Worm (Caenorhabditis elegans) whole organism, L1 larva: ENCODE measurements around the gene B0303.16.

Experiments
- C04F5.9 ChIP-seq: sonication (generic microtip); optimal IDR thresholded peaks from 2 replicates; lab custom pipeline; 2016; ENCODE audit warnings: missing genetic modification characterization, missing compliant biosample characterization
- C16A3.4 ChIP-seq: fragments of 150-350 bp; optimal IDR thresholded peaks from 2 replicates; lab custom pipeline; 2014; ENCODE audit warnings: missing biosample characterization, missing genetic modification characterization
- C34B4.2 ChIP-seq: sonication (generic microtip); optimal IDR thresholded peaks from 2 replicates; lab custom pipeline; 2017; ENCODE audit warnings: mild to moderate bottlenecking, missing genetic modification characterization, missing compliant biosample characterization
- Y116A8C.19 ChIP-seq: sonication (generic microtip); optimal IDR thresholded peaks from 2 replicates; lab custom pipeline; 2016; ENCODE audit warnings: missing compliant biosample characterization, missing genetic modification characterization, borderline replicate concordance
- aha-1 ChIP-seq: fragments of 150-350 bp; optimal IDR thresholded peaks from 2 replicates; lab custom pipeline; 2014; ENCODE audit warnings: missing biosample characterization, missing genetic modification characterization
- alr-1 ChIP-seq: fragments of 200-800 bp; sonication (Bioruptor generic); optimal IDR thresholded peaks from 2 replicates; lab custom pipeline; 2018; ENCODE audit warnings: borderline replicate concordance, mild to moderate bottlenecking, missing genetic modification characterization, missing compliant biosample characterization
- aly-2 ChIP-seq: fragments of 150-350 bp; optimal IDR thresholded peaks from 2 replicates; lab custom pipeline; 2014; ENCODE audit warnings: missing biosample characterization, missing genetic modification characterization
- ama-1 ChIP-seq: fragments of 150-350 bp; optimal IDR thresholded peaks from 2 replicates; lab custom pipeline; 2014
- blmp-1 ChIP-seq: fragments of 150-350 bp; optimal IDR thresholded peaks from 2 replicates; lab custom pipeline; 2014; ENCODE audit warnings: missing biosample characterization, missing genetic modification characterization
- ceh-8 ChIP-seq: fragments of 200-800 bp; sonication (Bioruptor generic); optimal IDR thresholded peaks from 2 replicates; lab custom pipeline; 2018; ENCODE audit warnings: mild to moderate bottlenecking, missing genetic modification characterization, moderate library complexity, missing compliant biosample characterization
- ceh-82 ChIP-seq, 3 experiments: fragments of 150-350 bp in 1 of 3; sonication (generic microtip) in 2 of 3; optimal IDR thresholded peaks; 2 replicates each; lab custom pipeline; 2014 to 2017; ENCODE audit warnings: missing biosample characterization in 3 of 3, missing genetic modification characterization in 3 of 3
- ceh-88 ChIP-seq: fragments of 200-800 bp; sonication (Bioruptor generic); IDR thresholded peaks from 2 replicates; pipeline ENCODE4 v1.3.6; 2022; ENCODE audit warnings: missing genetic modification characterization, missing compliant biosample characterization
- dsc-1 ChIP-seq: sonication (generic microtip); optimal IDR thresholded peaks from 2 replicates; lab custom pipeline; 2016; ENCODE audit warnings: mild to moderate bottlenecking, missing genetic modification characterization, missing compliant biosample characterization
- efl-1 ChIP-seq, 4 experiments: fragments of 150-350 bp; optimal IDR thresholded peaks in 3 of 4; peaks in 1 of 4; 1 replicate in 1 of 4; 2 replicates in 3 of 4; lab custom pipeline; 2014; ENCODE audit warnings: missing biosample characterization in 2 of 4, missing genetic modification characterization in 2 of 4, missing genetic modification reagents in 2 of 4
- egl-13 ChIP-seq: sonication (generic microtip); optimal IDR thresholded peaks from 2 replicates; lab custom pipeline; 2016; ENCODE audit warnings: missing genotype, missing genetic modification reagents, missing genetic modification characterization, missing compliant biosample characterization
- elt-2 ChIP-seq: sonication (generic microtip); optimal IDR thresholded peaks from 2 replicates; lab custom pipeline; 2016; ENCODE audit warnings: missing genetic modification characterization, mild to moderate bottlenecking, inconsistent platforms, missing compliant biosample characterization, missing genetic modification reagents
- elt-3 ChIP-seq, 6 experiments: fragments of 150-350 bp in 1 of 6; sonication (generic microtip); optimal IDR thresholded peaks; 2 replicates each; lab custom pipeline; 2017 to 2018; ENCODE audit warnings: missing biosample characterization in 6 of 6, missing genetic modification characterization in 6 of 6, inconsistent platforms in 1 of 6
- fkh-8 ChIP-seq: sonication (generic microtip); optimal IDR thresholded peaks from 2 replicates; lab custom pipeline; 2016; ENCODE audit warnings: mild to moderate bottlenecking, missing genetic modification characterization, missing compliant biosample characterization
- hlh-4 ChIP-seq: sonication (generic microtip); optimal IDR thresholded peaks from 2 replicates; lab custom pipeline; 2016; ENCODE audit warnings: mild to moderate bottlenecking, missing genetic modification characterization, missing compliant biosample characterization
- irx-1 ChIP-seq: sonication (generic microtip); optimal IDR thresholded peaks from 2 replicates; lab custom pipeline; 2016; ENCODE audit warnings: missing genetic modification characterization, missing compliant biosample characterization
- jun-1 ChIP-seq: fragments of 150-350 bp; optimal IDR thresholded peaks from 2 replicates; lab custom pipeline; 2014; ENCODE audit warnings: missing biosample characterization, missing genetic modification reagents, missing genetic modification characterization
- lin-14 ChIP-seq: fragments of 200-800 bp; sonication (Bioruptor generic); optimal IDR thresholded peaks from 2 replicates; lab custom pipeline; 2018; ENCODE audit warnings: mild to moderate bottlenecking, missing genetic modification characterization, moderate library complexity, missing compliant biosample characterization
- lin-15B ChIP-seq: fragments of 150-350 bp; sonication (generic microtip); optimal IDR thresholded peaks from 3 replicates; lab custom pipeline; 2014; ENCODE audit warnings: missing biosample characterization, missing genetic modification characterization
- lin-35 ChIP-seq, 2 experiments: fragments of 150-350 bp; optimal IDR thresholded peaks; 2 replicates each; lab custom pipeline; 2014; ENCODE audit warnings: missing biosample characterization in 2 of 2, missing genetic modification characterization in 2 of 2, missing genetic modification reagents in 2 of 2
- lir-3 ChIP-seq: sonication (generic microtip); optimal IDR thresholded peaks from 2 replicates; lab custom pipeline; 2016; ENCODE audit warnings: mild to moderate bottlenecking, missing genetic modification characterization, moderate library complexity, missing compliant biosample characterization; ENCODE audit not compliant: poor library complexity
- lsy-2 ChIP-seq, 2 experiments: fragments of 150-350 bp; optimal IDR thresholded peaks; 2 replicates each; lab custom pipeline; 2014; ENCODE audit warnings: missing biosample characterization in 2 of 2, missing genetic modification characterization in 2 of 2
- mab-9 ChIP-seq: fragments of 200-800 bp; sonication (Bioruptor generic); IDR thresholded peaks from 2 replicates; pipeline ENCODE4 v1.3.6; 2022; ENCODE audit warnings: missing genetic modification reagents, missing genetic modification characterization, missing compliant biosample characterization
- mdl-1 ChIP-seq, 2 experiments: fragments of 150-350 bp; optimal IDR thresholded peaks; 2 replicates each; lab custom pipeline; 2014 to 2017; ENCODE audit warnings: missing biosample characterization in 2 of 2, missing genetic modification characterization in 2 of 2, inconsistent platforms in 1 of 2
- mef-2 ChIP-seq: fragments of 150-350 bp; optimal IDR thresholded peaks from 2 replicates; lab custom pipeline; 2014; ENCODE audit warnings: missing biosample characterization, missing genetic modification characterization
- mep-1 ChIP-seq: fragments of 150-350 bp; optimal IDR thresholded peaks from 2 replicates; lab custom pipeline; 2014; ENCODE audit warnings: missing biosample characterization, missing genetic modification characterization
- nhr-19 ChIP-seq: fragments of 200-800 bp; sonication (Bioruptor generic); conservative IDR thresholded peaks from 2 replicates; pipeline ENCODE4 v1.3.6; 2022; ENCODE audit warnings: missing genetic modification characterization, missing compliant biosample characterization
- nhr-237 ChIP-seq: fragments of 150-350 bp; optimal IDR thresholded peaks from 2 replicates; lab custom pipeline; 2014; ENCODE audit warnings: missing biosample characterization, missing genetic modification characterization
- nhr-47 ChIP-seq: sonication (generic microtip); optimal IDR thresholded peaks from 2 replicates; lab custom pipeline; 2016; ENCODE audit warnings: mild to moderate bottlenecking, missing genetic modification characterization, moderate library complexity, missing compliant biosample characterization
- nhr-71 ChIP-seq: sonication (generic microtip); optimal IDR thresholded peaks from 2 replicates; lab custom pipeline; 2016; ENCODE audit warnings: mild to moderate bottlenecking, missing genetic modification characterization, moderate library complexity, missing compliant biosample characterization
- nhr-85 ChIP-seq: sonication (generic microtip); peaks from one replicate; lab custom pipeline; 2016; ENCODE audit warnings: missing genetic modification characterization, inconsistent platforms, missing compliant biosample characterization
- nhr-90 ChIP-seq: sonication (generic microtip); optimal IDR thresholded peaks from 2 replicates; lab custom pipeline; 2016; ENCODE audit warnings: mild to moderate bottlenecking, missing genetic modification characterization, missing compliant biosample characterization; ENCODE audit not compliant: poor library complexity
- pag-3 ChIP-seq: sonication (generic microtip); optimal IDR thresholded peaks from 2 replicates; lab custom pipeline; 2017; ENCODE audit warnings: missing genetic modification characterization, mild to moderate bottlenecking, missing compliant biosample characterization, antibody characterized with exemption, borderline replicate concordance; ENCODE audit not compliant: insufficient read depth
- pax-3 ChIP-seq: fragments of 200-800 bp; sonication (Bioruptor generic); optimal IDR thresholded peaks from 2 replicates; lab custom pipeline; 2018; ENCODE audit warnings: mild to moderate bottlenecking, missing genetic modification characterization, moderate library complexity, missing compliant biosample characterization
- pqm-1 ChIP-seq: sonication (generic microtip); optimal IDR thresholded peaks from 3 replicates; lab custom pipeline; 2017; ENCODE audit warnings: missing biosample characterization, missing genetic modification characterization
- skn-1 ChIP-seq: fragments of 150-350 bp; optimal IDR thresholded peaks from 2 replicates; lab custom pipeline; 2014; ENCODE audit warnings: missing biosample characterization, missing genetic modification characterization
- snpc-4 ChIP-seq: fragments of 150-350 bp; optimal IDR thresholded peaks from 2 replicates; lab custom pipeline; 2014; ENCODE audit warnings: missing biosample characterization, missing genetic modification characterization
- snu-23 ChIP-seq: sonication (generic microtip); optimal IDR thresholded peaks from 2 replicates; lab custom pipeline; 2016; ENCODE audit warnings: missing genetic modification characterization, missing compliant biosample characterization
- sox-4 ChIP-seq: sonication (generic microtip); optimal IDR thresholded peaks from 2 replicates; lab custom pipeline; 2016; ENCODE audit warnings: missing genetic modification characterization, missing compliant biosample characterization
- sup-37 ChIP-seq: fragments of 200-800 bp; sonication (Bioruptor generic); optimal IDR thresholded peaks from 2 replicates; lab custom pipeline; 2018; ENCODE audit warnings: mild to moderate bottlenecking, missing genetic modification characterization, missing compliant biosample characterization
- unc-30 ChIP-seq: sonication (generic microtip); optimal IDR thresholded peaks from 2 replicates; lab custom pipeline; 2017; ENCODE audit warnings: missing biosample characterization, missing genetic modification characterization
- unc-98 ChIP-seq: fragments of 200-800 bp; sonication (Bioruptor generic); IDR thresholded peaks from 2 replicates; pipeline ENCODE4 v1.3.6; 2022; ENCODE audit warnings: missing genetic modification characterization, missing compliant biosample characterization
- vab-15 ChIP-seq: sonication (generic microtip); optimal IDR thresholded peaks from 2 replicates; lab custom pipeline; 2017; ENCODE audit warnings: missing genotype, mild to moderate bottlenecking, missing genetic modification characterization, missing compliant biosample characterization

B0303.16 gene

ce11 chrIII:8663143-8663542 is 41.7 kb upstream of the B0303.16 start:
- no peak for TF ChIP-seq ceh-82 (tag; optimal IDR thresholded peaks at IDR 0.05; lab: Kevin White, UChicago)
- peak; percentile 1 for TF ChIP-seq mep-1 (tag; lab: Kevin White, UChicago)
- peak in 1 of 2 experiments; percentile 3 for TF ChIP-seq lsy-2 (tag; optimal IDR thresholded peaks at IDR 0.05; lab: Kevin White, UChicago)
- peak in 1 of 2 experiments; percentile 17 for TF ChIP-seq efl-1 (optimal IDR thresholded peaks at IDR 0.05; lab: Kevin White, UChicago)
- TF ChIP-seq efl-1 (GFP tag; optimal IDR thresholded peaks at IDR 0.05 in 1 of 2; lab: Kevin White, UChicago) = no peak
- peak; percentile 45 for TF ChIP-seq lin-14 (GFP tag; lab: Kevin White, UChicago)
- TF ChIP-seq C04F5.9 (tag; lab: Kevin White, UChicago) = no peak
- peak; percentile 28 for TF ChIP-seq snu-23 (GFP tag; lab: Kevin White, UChicago)
- TF ChIP-seq nhr-85 = peak; percentile 60
- peak; percentile 1 for TF ChIP-seq nhr-71 (tag; lab: Kevin White, UChicago)
- TF ChIP-seq lin-35 (GFP tag; optimal IDR thresholded peaks at IDR 0.05; lab: Kevin White, UChicago) = no peak
- TF ChIP-seq elt-2 (tag; lab: Kevin White, UChicago) = no peak
- peak; percentile 59 for TF ChIP-seq blmp-1 (tag; lab: Kevin White, UChicago)
- TF ChIP-seq mab-9 = no peak
- no peak for TF ChIP-seq aha-1 (tag; lab: Kevin White, UChicago)
- TF ChIP-seq unc-98 (GFP tag; lab: Robert Waterston, UW) = no peak

- TF ChIP-seq irx-1 (tag; lab: Kevin White, UChicago) (peak; percentile 13), elt-3 (tag; optimal IDR thresholded peaks at IDR 0.05; lab: Kevin White, UChicago) (no peak), skn-1 (tag; lab: Kevin White, UChicago) (no peak), unc-30 (tag; lab: Kevin White, UChicago) (no peak), sox-4 (tag; lab: Kevin White, UChicago) (peak; percentile 55), lin-15B (no peak), vab-15 (tag; lab: Kevin White, UChicago) (no peak), hlh-4 (tag; lab: Kevin White, UChicago) (peak; percentile 8), pag-3 (no peak), jun-1 (no peak), C16A3.4 (tag; lab: Kevin White, UChicago) (no peak), snpc-4 (tag; lab: Kevin White, UChicago) (no peak), mef-2 (tag; lab: Kevin White, UChicago) (no peak), ama-1 (lab: Kevin White, UChicago) (no peak), dsc-1 (tag; lab: Kevin White, UChicago) (peak; percentile 14), lin-14 (GFP tag; lab: Kevin White, UChicago) (peak; percentile 46), fkh-8 (peak; percentile 70), nhr-71 (tag; lab: Kevin White, UChicago) (peak; percentile 54), nhr-47 (tag; lab: Kevin White, UChicago) (peak; percentile 27), lir-3 (tag; lab: Kevin White, UChicago) (peak; percentile 18), sup-37 (GFP tag; lab: Kevin White, UChicago) (no peak)
Measured at ce11 chrIII:8664897-8665388, 39.9 kb upstream of the B0303.16 start, which contains the start of gene F22B7.1. F22B7.1 (plus strand) TSS chrIII:8665338.

- TF ChIP-seq alr-1 = no peak
- no peak for TF ChIP-seq Y116A8C.19 (tag; lab: Kevin White, UChicago)
- TF ChIP-seq sox-4 (tag; lab: Kevin White, UChicago) = no peak
- TF ChIP-seq ama-1 (lab: Kevin White, UChicago) = no peak
- no peak for TF ChIP-seq pax-3
- TF ChIP-seq mef-2 (tag; lab: Kevin White, UChicago) = no peak
- TF ChIP-seq nhr-237 (tag; lab: Kevin White, UChicago) = no peak
- TF ChIP-seq pqm-1 (tag; lab: Kevin White, UChicago) = no peak
- no peak for TF ChIP-seq ceh-88 (GFP tag; lab: Robert Waterston, UW)
- no peak for TF ChIP-seq aly-2 (tag; lab: Kevin White, UChicago)
- no peak for TF ChIP-seq nhr-90 (tag; lab: Kevin White, UChicago)
- TF ChIP-seq mdl-1 (tag; optimal IDR thresholded peaks at IDR 0.05; lab: Kevin White, UChicago) = no peak
- no peak for TF ChIP-seq snpc-4 (tag; lab: Kevin White, UChicago)
- no peak for TF ChIP-seq ceh-8 (GFP tag; lab: Kevin White, UChicago)
- no peak for TF ChIP-seq C34B4.2
- no peak for TF ChIP-seq lin-35 (GFP tag; optimal IDR thresholded peaks at IDR 0.05; lab: Kevin White, UChicago)
- no peak for TF ChIP-seq egl-13 (tag; lab: Kevin White, UChicago)
- TF ChIP-seq nhr-19 (GFP tag; lab: Robert Waterston, UW) = no peak
- TF ChIP-seq, all 84 proteins: peak for 0
Measured at ce11 chrIII:8667382-8667781, 37.5 kb upstream of the B0303.16 start, which contains the start of gene dpy-19. dpy-19 (minus strand) TSS chrIII:8667482.
